Worm (Caenorhabditis elegans) whole organism, L1 larva: ENCODE results near the gene madf-9.

ENCODE experiments used
- lin-13 ChIP-seq: fragments of 150-350 bp; optimal IDR thresholded peaks from 2 replicates; lab custom pipeline; 2014; ENCODE audit warnings: missing biosample characterization, missing genetic modification reagents, missing genetic modification characterization
- mdl-1 ChIP-seq, 2 experiments: fragments of 150-350 bp; optimal IDR thresholded peaks; 2 replicates each; lab custom pipeline; 2014 to 2017; ENCODE audit warnings: missing biosample characterization in 2 of 2, missing genetic modification characterization in 2 of 2, inconsistent platforms in 1 of 2
- mep-1 ChIP-seq: fragments of 150-350 bp; optimal IDR thresholded peaks from 2 replicates; lab custom pipeline; 2014; ENCODE audit warnings: missing biosample characterization, missing genetic modification characterization
- nhr-11 ChIP-seq: fragments of 150-350 bp; optimal IDR thresholded peaks from 2 replicates; lab custom pipeline; 2014; ENCODE audit warnings: missing biosample characterization, missing genetic modification characterization
- nhr-237 ChIP-seq: fragments of 150-350 bp; optimal IDR thresholded peaks from 2 replicates; lab custom pipeline; 2014; ENCODE audit warnings: missing biosample characterization, missing genetic modification characterization
- nhr-90 ChIP-seq: sonication (generic microtip); optimal IDR thresholded peaks from 2 replicates; lab custom pipeline; 2016; ENCODE audit warnings: mild to moderate bottlenecking, missing genetic modification characterization, missing compliant biosample characterization; ENCODE audit not compliant: poor library complexity
- sox-4 ChIP-seq: sonication (generic microtip); optimal IDR thresholded peaks from 2 replicates; lab custom pipeline; 2016; ENCODE audit warnings: missing genetic modification characterization, missing compliant biosample characterization
- zag-1 ChIP-seq: fragments of 150-350 bp; optimal IDR thresholded peaks from 2 replicates; lab custom pipeline; 2014; ENCODE audit warnings: missing biosample characterization, missing genetic modification characterization

DNA sequence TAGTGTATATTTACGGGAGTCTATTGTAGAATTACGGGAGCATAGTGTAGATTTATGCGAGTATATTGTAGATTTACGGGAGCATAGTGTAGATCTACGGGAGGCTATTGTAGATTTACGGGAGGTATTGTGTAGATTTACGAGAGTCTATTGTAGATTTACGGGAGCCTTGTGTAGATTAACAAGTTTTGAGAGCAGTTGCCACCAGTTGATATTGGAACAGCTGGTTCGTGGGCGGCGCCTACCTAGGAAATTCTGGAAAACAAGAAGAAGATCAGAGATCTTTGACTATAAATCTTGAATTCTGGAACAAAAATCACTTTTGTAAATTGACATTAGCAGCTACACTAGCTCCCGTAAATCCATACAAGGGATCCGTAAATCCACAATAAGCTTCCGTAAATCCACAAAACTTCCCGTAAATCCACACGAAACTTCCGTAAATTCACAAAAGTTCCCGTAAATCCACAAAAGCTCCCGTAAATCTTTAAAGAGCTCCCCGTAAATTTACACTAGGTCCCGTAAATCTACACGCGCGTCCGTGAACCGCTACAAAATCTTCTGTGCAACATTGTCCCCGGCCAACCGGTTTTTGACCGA, 16.0 kb downstream of the madf-9 start:
- no peak for TF ChIP-seq nhr-11
- TF ChIP-seq mep-1 (tag; lab: Kevin White, UChicago): no peak
- no peak for TF ChIP-seq zag-1 (tag; lab: Kevin White, UChicago)
- TF ChIP-seq lin-13 (GFP tag; lab: Kevin White, UChicago): no peak
- TF ChIP-seq mdl-1 (tag; optimal IDR thresholded peaks at IDR 0.05; lab: Kevin White, UChicago): no peak
- TF ChIP-seq nhr-237: no peak
- TF ChIP-seq nhr-90 (tag; lab: Kevin White, UChicago): no peak
- no peak for TF ChIP-seq sox-4 (tag; lab: Kevin White, UChicago)
